Fruit fly (Drosophila melanogaster): Measurements from ENCODE around the gene CG7460.

- TF ChIP-seq h (optimal IDR thresholded peaks at IDR 0.05) (no peak), insv (optimal IDR thresholded peaks at IDR 0.05) (no peak), ttk (optimal IDR thresholded peaks at IDR 0.05) (no peak), Sin3A (optimal IDR thresholded peaks at IDR 0.05) (no peak), psq (optimal IDR thresholded peaks at IDR 0.05) (no peak)
Observed at dm6 chr3L:17754285-17754684, 13.9 kb downstream of the CG7460 start.

Data from Kc167 (cell line).